Fruit fly (Drosophila melanogaster): Measurements from ENCODE around the gene CG13041.

The CG13041 gene

DNA sequence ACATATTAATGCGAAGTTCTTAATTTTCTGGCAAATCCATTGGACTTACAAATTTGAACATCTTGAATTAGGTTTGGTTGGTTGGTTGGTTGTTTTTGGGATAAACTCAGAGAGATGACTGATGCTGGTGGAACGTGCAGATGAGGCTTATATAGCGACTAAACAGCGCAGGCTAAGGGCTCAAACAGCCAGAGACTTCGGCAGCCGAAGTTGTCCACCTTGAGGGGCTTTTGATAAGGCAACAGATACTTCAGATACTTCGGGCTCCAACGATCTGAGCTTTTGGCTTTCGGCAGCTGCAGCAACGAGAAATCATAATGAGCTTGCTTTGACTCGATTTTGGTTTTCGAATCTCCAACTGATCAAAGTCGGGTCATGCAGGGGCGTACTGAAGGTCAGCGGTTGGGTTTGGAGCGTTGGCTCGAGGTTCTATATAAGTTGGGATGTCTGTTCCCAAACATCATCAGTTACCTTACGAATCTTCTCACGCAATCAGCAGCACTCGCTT, at the start of gene CG13041, which contains the start of gene CG13060:
CG13041 (minus strand) TSS at position 128 of the 508 bp plus-strand sequence.
CG13060 (plus strand) TSS at position 458 of the 508 bp plus-strand sequence.
- TF ChIP-seq insv (optimal IDR thresholded peaks at IDR 0.05) (no peak), ttk (optimal IDR thresholded peaks at IDR 0.05) (no peak), Myc (optimal IDR thresholded peaks at IDR 0.05) (no peak), h (optimal IDR thresholded peaks at IDR 0.05) (no peak), Sin3A (optimal IDR thresholded peaks at IDR 0.05) (no peak), psq (optimal IDR thresholded peaks at IDR 0.05) (no peak)

- no peak for TF ChIP-seq psq (optimal IDR thresholded peaks at IDR 0.05)
- no peak for TF ChIP-seq insv (optimal IDR thresholded peaks at IDR 0.05)
- no peak for TF ChIP-seq Myc (optimal IDR thresholded peaks at IDR 0.05)
Observed at dm6 chr3L:16368199-16368598, 48.9 kb upstream of the CG13041 start, which contains the start of gene CG4842. Gene CG4842 (plus strand): TSS chr3L:16368389.

dm6 chr3L:16367240-16367639, 47.9 kb upstream of the CG13041 start, which contains the start of gene Cpr72Ec:
Gene Cpr72Ec (minus strand): TSS chr3L:16367340.
- TF ChIP-seq psq (optimal IDR thresholded peaks at IDR 0.05) (no peak), ttk (optimal IDR thresholded peaks at IDR 0.05) (no peak), Sin3A (optimal IDR thresholded peaks at IDR 0.05) (no peak)

dm6 chr3L:16364599-16364998, 45.3 kb upstream of the CG13041 start, which contains the start of gene Cpr72Eb:
Gene Cpr72Eb (plus strand): TSS chr3L:16364899.
- TF ChIP-seq Myc (optimal IDR thresholded peaks at IDR 0.05) = no peak
- no peak for TF ChIP-seq psq (optimal IDR thresholded peaks at IDR 0.05)
- no peak for TF ChIP-seq h (optimal IDR thresholded peaks at IDR 0.05)
- TF ChIP-seq ttk (optimal IDR thresholded peaks at IDR 0.05) = no peak
- TF ChIP-seq insv (optimal IDR thresholded peaks at IDR 0.05) = no peak
- TF ChIP-seq Sin3A (optimal IDR thresholded peaks at IDR 0.05) = no peak

dm6 chr3L:16364182-16364581, 44.9 kb upstream of the CG13041 start:
- TF ChIP-seq Sin3A (optimal IDR thresholded peaks at IDR 0.05) (no peak), Myc (optimal IDR thresholded peaks at IDR 0.05) (no peak), psq (optimal IDR thresholded peaks at IDR 0.05) (no peak)

DNA sequence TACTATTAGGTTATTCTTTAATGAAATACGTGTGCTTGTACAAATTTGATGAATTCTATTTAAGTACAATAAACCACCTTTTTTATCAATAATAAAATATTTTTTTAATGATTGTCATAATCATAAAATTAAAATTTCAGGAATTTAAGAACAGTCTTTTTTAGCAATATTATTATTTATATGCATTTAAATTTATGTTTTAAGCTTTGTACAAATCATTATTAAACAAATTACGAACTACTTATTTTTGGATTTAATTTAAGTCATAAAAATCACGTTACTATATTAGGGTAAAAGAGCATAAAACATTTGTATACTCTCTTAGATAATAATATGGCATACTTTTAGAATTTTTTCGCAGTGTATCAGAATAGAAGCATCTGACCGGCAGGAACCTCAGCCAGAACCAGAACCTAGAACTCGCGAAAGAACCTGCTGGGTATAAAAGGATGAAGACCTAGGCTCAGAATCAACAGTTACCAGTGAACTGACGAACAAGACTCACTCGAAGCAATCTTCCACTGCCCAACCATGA, 42.9 kb upstream of the CG13041 start, which contains the start of gene Cpr72Ea:
Cpr72Ea (plus strand) TSS at position 485 of the 535 bp plus-strand sequence.
- no peak for TF ChIP-seq h (optimal IDR thresholded peaks at IDR 0.05)
- no peak for TF ChIP-seq psq (optimal IDR thresholded peaks at IDR 0.05)
- TF ChIP-seq Sin3A (optimal IDR thresholded peaks at IDR 0.05) = no peak
- no peak for TF ChIP-seq insv (optimal IDR thresholded peaks at IDR 0.05)
- TF ChIP-seq Myc (optimal IDR thresholded peaks at IDR 0.05) = no peak
- no peak for TF ChIP-seq ttk (optimal IDR thresholded peaks at IDR 0.05)

dm6 chr3L:16361200-16361815, 42.0 kb upstream of the CG13041 start:
- TF ChIP-seq Sin3A (optimal IDR thresholded peaks at IDR 0.05) (no peak), insv (optimal IDR thresholded peaks at IDR 0.05) (no peak), Myc (optimal IDR thresholded peaks at IDR 0.05) (no peak), psq (optimal IDR thresholded peaks at IDR 0.05) (no peak)

DNA sequence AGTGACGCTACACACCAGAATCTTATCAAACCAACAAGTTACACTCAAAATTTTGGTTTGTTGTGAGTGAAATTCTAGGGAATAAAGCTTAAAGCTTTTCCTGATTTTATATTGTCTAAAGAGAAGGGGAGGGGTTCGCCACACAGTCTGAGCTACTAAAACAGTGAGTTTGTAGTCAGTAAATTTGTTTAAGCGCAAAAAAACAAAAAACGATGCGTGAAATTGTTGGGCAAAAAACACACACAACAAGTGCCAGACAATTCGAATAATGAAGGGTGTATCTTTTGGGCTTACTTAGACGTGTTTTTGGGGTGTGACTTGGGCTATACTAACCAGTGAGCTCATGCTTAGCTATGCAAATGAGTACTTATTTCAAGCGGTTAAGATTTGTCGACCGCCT, 40.5 kb upstream of the CG13041 start:
- no peak for TF ChIP-seq ttk (optimal IDR thresholded peaks at IDR 0.05)
- no peak for TF ChIP-seq psq (optimal IDR thresholded peaks at IDR 0.05)
- no peak for TF ChIP-seq Myc (optimal IDR thresholded peaks at IDR 0.05)
- no peak for TF ChIP-seq insv (optimal IDR thresholded peaks at IDR 0.05)
- no peak for TF ChIP-seq Sin3A (optimal IDR thresholded peaks at IDR 0.05)
- TF ChIP-seq h (optimal IDR thresholded peaks at IDR 0.05) = no peak

DNA sequence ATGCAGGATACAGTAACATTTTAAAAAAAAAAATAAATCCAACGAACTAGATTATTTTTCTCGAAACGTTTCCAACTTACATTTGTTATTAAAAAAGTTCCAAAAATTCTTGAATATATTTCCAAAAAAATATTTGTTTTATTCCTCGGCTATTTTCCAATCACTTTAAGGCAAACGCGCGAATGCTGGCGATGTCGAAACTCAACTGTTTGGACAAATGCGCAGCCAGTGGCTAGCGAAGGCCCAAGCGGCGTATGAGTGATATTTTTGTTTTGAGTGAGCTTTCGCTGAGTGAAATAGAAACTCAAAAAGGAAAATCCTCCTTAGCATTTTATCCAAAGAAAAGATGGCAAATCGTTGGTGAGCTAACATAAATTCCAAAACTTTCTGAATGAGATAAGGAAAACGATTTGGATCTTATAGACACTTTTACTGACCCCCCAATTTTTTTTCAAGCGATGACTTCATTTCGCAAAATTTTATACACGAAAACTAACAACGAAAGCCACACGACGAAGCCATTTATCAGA, 40.0 kb upstream of the CG13041 start, which contains the start of gene ringer:
ringer (minus strand) TSS at position 210 of the 530 bp plus-strand sequence.
- TF ChIP-seq Sin3A (optimal IDR thresholded peaks at IDR 0.05) (no peak), psq (optimal IDR thresholded peaks at IDR 0.05) (no peak), Myc (optimal IDR thresholded peaks at IDR 0.05) (no peak), ttk (optimal IDR thresholded peaks at IDR 0.05) (no peak), h (optimal IDR thresholded peaks at IDR 0.05) (no peak), insv (optimal IDR thresholded peaks at IDR 0.05) (no peak)

dm6 chr3L:16357860-16358259, 38.5 kb upstream of the CG13041 start:
- TF ChIP-seq h (optimal IDR thresholded peaks at IDR 0.05) = no peak
- TF ChIP-seq Myc (optimal IDR thresholded peaks at IDR 0.05) = no peak
- TF ChIP-seq psq (optimal IDR thresholded peaks at IDR 0.05) = no peak

DNA sequence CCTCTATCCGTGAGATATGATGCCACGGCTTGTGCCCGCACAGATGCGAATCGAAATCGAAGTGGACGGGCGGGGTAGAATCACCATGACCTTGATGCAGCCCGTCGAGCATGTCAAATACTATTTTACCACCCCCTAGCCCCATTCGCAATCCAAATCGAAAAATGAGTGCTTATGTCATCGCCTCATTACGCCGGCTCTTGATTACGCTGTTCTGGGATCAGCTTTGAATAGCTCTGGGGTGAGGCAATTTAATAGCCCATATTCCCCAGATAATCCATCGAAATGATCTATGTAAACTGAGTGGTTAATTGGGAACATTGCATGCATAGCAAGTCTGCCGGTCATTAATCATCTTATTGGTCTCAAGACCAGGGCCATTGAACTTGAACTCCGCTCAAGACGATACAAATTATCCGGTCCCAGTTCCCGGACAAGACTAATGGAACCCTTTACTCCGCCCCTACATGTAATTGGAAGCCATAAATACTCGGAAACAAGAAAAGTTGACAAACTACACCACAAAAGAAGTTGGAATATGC, 37.9 kb upstream of the CG13041 start:
- TF ChIP-seq insv (optimal IDR thresholded peaks at IDR 0.05) = no peak
- no peak for TF ChIP-seq ttk (optimal IDR thresholded peaks at IDR 0.05)

DNA sequence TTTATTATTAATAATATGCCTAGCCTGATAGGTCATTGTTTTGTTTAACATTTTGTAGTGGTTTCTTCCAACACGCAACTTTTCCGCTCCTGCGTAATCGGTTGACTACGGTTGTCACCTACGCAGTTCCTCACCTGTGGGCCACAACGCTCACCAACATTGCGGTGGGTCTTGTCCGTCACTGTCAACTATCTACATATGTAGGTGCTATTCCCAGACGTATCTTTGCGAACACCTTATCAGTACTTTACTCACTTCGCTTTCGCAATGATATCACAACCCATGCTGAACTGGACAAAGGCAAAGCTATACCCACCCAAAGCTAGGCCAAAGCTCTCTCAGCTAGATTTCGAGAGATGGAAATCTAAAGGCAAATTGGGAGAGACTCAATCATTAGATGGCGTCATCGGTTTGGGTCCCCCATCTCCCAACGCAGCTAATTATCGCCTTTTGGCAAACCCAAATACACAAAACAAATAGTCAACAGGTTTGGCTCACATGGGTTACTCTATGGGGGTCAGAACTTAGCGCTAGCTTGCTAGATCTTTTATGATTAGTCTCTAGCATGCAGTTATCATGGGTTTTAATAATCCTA, 36.9 kb upstream of the CG13041 start:
- TF ChIP-seq Myc (optimal IDR thresholded peaks at IDR 0.05) (no peak), Sin3A (optimal IDR thresholded peaks at IDR 0.05) (no peak), ttk (optimal IDR thresholded peaks at IDR 0.05) (no peak), h (optimal IDR thresholded peaks at IDR 0.05) (no peak), insv (optimal IDR thresholded peaks at IDR 0.05) (no peak), psq (optimal IDR thresholded peaks at IDR 0.05) (no peak)

All from Kc167 (cell line).